Worm (Caenorhabditis elegans): ENCODE results near the gene mpk-1.

ce11 chrIII:4168665-4169064, 59.2 kb downstream of the mpk-1 start, which contains the start of gene ccdc-55:
- TF ChIP-seq hmg-4 (GFP tag; optimal IDR thresholded peaks at IDR 0.05) (no peak), sea-1 (GFP tag; conservative IDR thresholded peaks at IDR 0.05) (no peak), F13C5.2 (tag; optimal IDR thresholded peaks at IDR 0.05) (no peak), ceh-36 (tag; optimal IDR thresholded peaks at IDR 0.05) (no peak), ceh-13 (GFP tag; optimal IDR thresholded peaks at IDR 0.05) (no peak), ama-1 (optimal IDR thresholded peaks at IDR 0.05) (no peak), hnd-1 (tag; optimal IDR thresholded peaks at IDR 0.05) (no peak), tbx-37 (GFP tag; conservative IDR thresholded peaks at IDR 0.05) (no peak), tra-4 (tag; optimal IDR thresholded peaks at IDR 0.05) (no peak)
